Worm (Caenorhabditis elegans): ENCODE results near the gene ttbk-6.

DNA sequence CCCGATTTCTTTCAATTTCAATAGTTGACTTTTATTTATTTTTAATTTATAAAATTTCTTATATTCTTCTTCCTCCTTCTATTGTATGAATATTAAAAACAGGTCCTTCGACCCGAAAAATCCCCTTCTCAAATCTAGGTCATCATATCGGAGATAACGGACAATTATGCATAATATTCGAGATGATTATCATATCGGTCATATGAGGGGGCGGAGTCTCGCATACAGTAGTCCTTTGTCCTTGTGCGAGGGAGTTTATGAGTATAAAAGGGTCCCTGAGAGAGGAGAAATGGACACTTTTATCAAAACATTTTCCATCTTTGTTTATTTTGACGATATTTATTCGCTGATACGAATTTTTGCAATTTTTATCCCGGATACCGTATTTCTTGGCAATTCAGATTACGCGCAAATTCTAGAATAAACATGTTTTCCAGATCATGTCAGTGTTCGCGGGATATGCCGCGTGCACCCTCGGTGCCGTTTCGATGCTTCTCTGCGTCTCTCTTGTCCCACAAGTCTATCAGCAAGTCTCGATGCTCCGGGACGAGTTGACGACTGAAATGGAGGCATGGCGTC is 32.5 kb downstream of the ttbk-6 start, which contains the start of gene dpy-17:
- TF ChIP-seq ztf-6 (GFP tag; IDR thresholded peaks at IDR 0.05) (no peak), unc-62 (GFP tag; optimal IDR thresholded peaks at IDR 0.05) (no peak), ceh-100 (GFP tag; IDR thresholded peaks at IDR 0.05) (no peak), chd-7 (tag; optimal IDR thresholded peaks at IDR 0.05) (no peak)
